Fruit fly (Drosophila melanogaster) whole organism, embryonic: Measurements from ENCODE around the gene CG3149.

Experiments used
- CG10147 ChIP-seq: fragments of 200-800 bp; sonication (Bioruptor generic); optimal IDR thresholded peaks from 2 replicates; lab custom pipeline; 2019; ENCODE audit warnings: missing biosample characterization, mild to moderate bottlenecking, missing genetic modification characterization, moderate library complexity
- CG10462 ChIP-seq: fragments of 200-800 bp; sonication (Bioruptor generic); optimal IDR thresholded peaks from 2 replicates; lab custom pipeline; 2016; ENCODE audit warnings: missing biosample characterization, missing genetic modification characterization
- CG10654 ChIP-seq: fragments of 200-800 bp; sonication (Bioruptor generic); optimal IDR thresholded peaks from 2 replicates; lab custom pipeline; 2016; ENCODE audit warnings: missing biosample characterization, missing genetic modification characterization
- CG11093 ChIP-seq: fragments of 200-800 bp; sonication (Bioruptor generic); IDR thresholded peaks from 3 replicates; pipeline ENCODE4 v1.3.6; 2022; ENCODE audit warnings: missing biosample characterization, missing genetic modification characterization
- CG11696 ChIP-seq: fragments of 200-800 bp; sonication (Bioruptor generic); IDR thresholded peaks from 2 replicates; pipeline ENCODE4 v1.3.6; 2022; ENCODE audit warnings: missing biosample characterization, missing genetic modification characterization
- CG12744 ChIP-seq: fragments of 200-800 bp; sonication (Bioruptor generic); optimal IDR thresholded peaks from 2 replicates; lab custom pipeline; 2016; ENCODE audit warnings: missing biosample characterization, missing genetic modification characterization
- CG15479 ChIP-seq: fragments of 200-800 bp; sonication (Bioruptor generic); optimal IDR thresholded peaks from 3 replicates; lab custom pipeline; 2019; ENCODE audit warnings: missing biosample characterization, mild to moderate bottlenecking, missing genetic modification characterization, moderate library complexity
- CG15601 ChIP-seq: fragments of 200-800 bp; sonication (Bioruptor generic); optimal IDR thresholded peaks from 3 replicates; lab custom pipeline; 2019; ENCODE audit warnings: missing biosample characterization, mild to moderate bottlenecking, missing genetic modification characterization, moderate library complexity
- CG17829 ChIP-seq: fragments of 200-800 bp; optimal IDR thresholded peaks from 2 replicates; lab custom pipeline; 2019; ENCODE audit warnings: missing biosample characterization, mild to moderate bottlenecking, missing genetic modification characterization, moderate library complexity
- CG18619 ChIP-seq: fragments of 200-800 bp; sonication (Bioruptor generic); optimal IDR thresholded peaks from 3 replicates; lab custom pipeline; 2017; ENCODE audit warnings: missing biosample characterization, mild to moderate bottlenecking, missing genetic modification characterization
- CG31441 ChIP-seq: fragments of 200-800 bp; sonication (Bioruptor generic); IDR thresholded peaks from 2 replicates; pipeline ENCODE4 v1.3.6; 2022; ENCODE audit warnings: missing biosample characterization, missing genetic modification characterization
- CG34376 ChIP-seq: fragments of 200-800 bp; sonication (Bioruptor generic); optimal IDR thresholded peaks from 2 replicates; lab custom pipeline; 2018; ENCODE audit warnings: missing biosample characterization, mild to moderate bottlenecking, missing genetic modification characterization
- CG6765 ChIP-seq: fragments of 200-800 bp; sonication (Bioruptor generic); optimal IDR thresholded peaks from 3 replicates; lab custom pipeline; 2017; ENCODE audit warnings: missing biosample characterization, mild to moderate bottlenecking, missing genetic modification characterization
- CG7963 ChIP-seq: fragments of 200-800 bp; sonication (Bioruptor generic); IDR thresholded peaks from 3 replicates; pipeline ENCODE4 v1.3.6; 2022; ENCODE audit warnings: missing biosample characterization, missing genetic modification characterization; ENCODE audit not compliant: partially characterized antibody
- CG9876 ChIP-seq: fragments of 200-800 bp; sonication (Bioruptor generic); optimal IDR thresholded peaks from 2 replicates; lab custom pipeline; 2016; ENCODE audit warnings: missing biosample characterization, missing genetic modification characterization
- Dad ChIP-seq: fragments of 200-800 bp; sonication (Bioruptor generic); optimal IDR thresholded peaks from 3 replicates; lab custom pipeline; 2016; ENCODE audit warnings: missing biosample characterization, missing genetic modification characterization
- Deaf1 ChIP-seq: fragments of 200-800 bp; optimal IDR thresholded peaks from 3 replicates; lab custom pipeline; 2019; ENCODE audit warnings: missing biosample characterization, mild to moderate bottlenecking, missing genetic modification characterization, moderate library complexity
- Dfd ChIP-seq, 2 experiments: fragments of >200 bp; optimal IDR thresholded peaks; 2 replicates each; lab custom pipeline; 2017; ENCODE audit warnings: missing biosample characterization in 2 of 2, missing genetic modification characterization in 2 of 2
- Dip2 ChIP-seq: fragments of 200-800 bp; sonication (Bioruptor generic); IDR thresholded peaks from 2 replicates; pipeline ENCODE4 v1.3.6; 2022; ENCODE audit warnings: missing biosample characterization, missing genetic modification characterization
- Dll ChIP-seq: fragments of 200-800 bp; sonication (Bioruptor generic); IDR thresholded peaks from 4 replicates; pipeline ENCODE4 v1.3.6; 2022; ENCODE audit warnings: missing biosample characterization, missing genetic modification characterization; ENCODE audit not compliant: partially characterized antibody
- Hmx ChIP-seq: fragments of 200-800 bp; sonication (Bioruptor generic); optimal IDR thresholded peaks from 2 replicates; lab custom pipeline; 2016; ENCODE audit warnings: missing biosample characterization, missing genetic modification characterization
- Hr78 ChIP-seq, 2 experiments: fragments of 200-800 bp in 1 of 2; fragments of >200 bp in 1 of 2; sonication (Bioruptor generic) in 1 of 2; optimal IDR thresholded peaks; 2 replicates each; lab custom pipeline; 2017 to 2019; ENCODE audit warnings: missing biosample characterization in 2 of 2, missing genetic modification characterization in 2 of 2, mild to moderate bottlenecking in 1 of 2, moderate library complexity in 1 of 2
- Hsf ChIP-seq: fragments of 200-800 bp; sonication (Bioruptor generic); optimal IDR thresholded peaks from 3 replicates; lab custom pipeline; 2016; ENCODE audit warnings: missing biosample characterization, missing genetic modification characterization
- Lhr ChIP-seq: fragments of 200-800 bp; sonication (Bioruptor generic); optimal IDR thresholded peaks from 3 replicates; lab custom pipeline; 2017; ENCODE audit warnings: mild to moderate bottlenecking, missing biosample characterization, missing genetic modification reagents, missing genetic modification characterization
- Lpt ChIP-seq: fragments of >200 bp; optimal IDR thresholded peaks from 2 replicates; lab custom pipeline; 2018; ENCODE audit warnings: missing biosample characterization, missing genetic modification characterization
- Mes4 ChIP-seq: fragments of 200-800 bp; sonication (Bioruptor generic); optimal IDR thresholded peaks from 2 replicates; lab custom pipeline; 2016; ENCODE audit warnings: missing biosample characterization, missing genetic modification characterization
- Trl ChIP-seq, 3 experiments: fragments of >200 bp in 2 of 3; fragments of 200-800 bp in 1 of 3; sonication (Bioruptor generic) in 1 of 3; optimal IDR thresholded peaks; 2 replicates in 1 of 3; 3 replicates in 2 of 3; lab custom pipeline; 2016 to 2017; ENCODE audit warnings: missing biosample characterization in 1 of 3, missing genetic modification characterization in 1 of 3
- amos ChIP-seq: fragments of 200-800 bp; sonication (Bioruptor generic); IDR thresholded peaks from 2 replicates; pipeline ENCODE4 v1.3.6; 2022; ENCODE audit warnings: missing biosample characterization, missing genetic modification characterization; ENCODE audit not compliant: partially characterized antibody
- bcd ChIP-seq: fragments of 200-800 bp; sonication (Bioruptor generic); optimal IDR thresholded peaks from 2 replicates; lab custom pipeline; 2017; ENCODE audit warnings: missing biosample characterization, mild to moderate bottlenecking, missing genetic modification characterization
- cad ChIP-seq: fragments of >200 bp; optimal IDR thresholded peaks from 2 replicates; lab custom pipeline; 2017; ENCODE audit warnings: missing biosample characterization, missing genetic modification characterization
- chinmo ChIP-seq: fragments of 200-800 bp; sonication (Bioruptor generic); IDR thresholded peaks from 4 replicates; pipeline ENCODE4 v1.3.6; 2022; ENCODE audit warnings: missing biosample characterization, missing genetic modification characterization; ENCODE audit not compliant: partially characterized antibody
- danr ChIP-seq: fragments of 200-800 bp; sonication (Bioruptor generic); IDR thresholded peaks from 2 replicates; pipeline ENCODE4 v1.3.6; 2022; ENCODE audit warnings: missing biosample characterization, missing genetic modification characterization
- gcm ChIP-seq: fragments of 200-800 bp; sonication (Bioruptor generic); optimal IDR thresholded peaks from 2 replicates; lab custom pipeline; 2019; ENCODE audit warnings: missing biosample characterization, mild to moderate bottlenecking, missing genetic modification characterization, moderate library complexity
- ind ChIP-seq: fragments of 200-800 bp; sonication (Bioruptor generic); optimal IDR thresholded peaks from 3 replicates; lab custom pipeline; 2016; ENCODE audit warnings: missing biosample characterization, missing genetic modification characterization
- jigr1 ChIP-seq: fragments of 200-800 bp; sonication (Bioruptor generic); IDR thresholded peaks from 3 replicates; pipeline ENCODE4 v1.3.6; 2022; ENCODE audit warnings: missing biosample characterization, missing genetic modification characterization
- onecut ChIP-seq: fragments of 200-800 bp; sonication (Bioruptor generic); IDR thresholded peaks from 2 replicates; pipeline ENCODE4 v1.3.6; 2022; ENCODE audit warnings: missing biosample characterization, missing genetic modification characterization
- psq ChIP-seq: fragments of 200-800 bp; sonication (Bioruptor generic); optimal IDR thresholded peaks from 2 replicates; lab custom pipeline; 2017; ENCODE audit warnings: missing biosample characterization, missing genetic modification characterization
- pum ChIP-seq: fragments of 200-800 bp; sonication (Bioruptor generic); optimal IDR thresholded peaks from 2 replicates; lab custom pipeline; 2016; ENCODE audit warnings: missing biosample characterization, missing genetic modification characterization
- row ChIP-seq: fragments of 200-800 bp; sonication (Bioruptor generic); IDR thresholded peaks from 3 replicates; pipeline ENCODE4 v1.3.6; 2022; ENCODE audit warnings: missing biosample characterization, missing genetic modification characterization
- scrt ChIP-seq: fragments of 200-800 bp; sonication (Bioruptor generic); optimal IDR thresholded peaks from 2 replicates; lab custom pipeline; 2018; ENCODE audit warnings: missing biosample characterization, mild to moderate bottlenecking, missing genetic modification characterization, moderate library complexity
- sens ChIP-seq: fragments of 200-800 bp; sonication (Bioruptor generic); peaks from one replicate; lab custom pipeline; 2016; ENCODE audit warnings: missing biosample characterization, missing genetic modification characterization
- slbo ChIP-seq: fragments of 200-800 bp; sonication (Bioruptor generic); IDR thresholded peaks from 2 replicates; pipeline ENCODE4 v1.3.6; 2022; ENCODE audit warnings: missing biosample characterization, missing genetic modification characterization
- so ChIP-seq: fragments of 200-800 bp; sonication (Bioruptor generic); IDR thresholded peaks from 3 replicates; pipeline ENCODE4 v1.3.6; 2022; ENCODE audit warnings: missing biosample characterization, missing genetic modification characterization
- stc ChIP-seq: fragments of 200-800 bp; sonication (Bioruptor generic); IDR thresholded peaks from 2 replicates; pipeline ENCODE4 v1.3.6; 2022; ENCODE audit warnings: missing biosample characterization, missing genetic modification characterization
- tgo ChIP-seq: fragments of 200-800 bp; sonication (Bioruptor generic); IDR thresholded peaks from 3 replicates; pipeline ENCODE4 v1.3.6; 2022; ENCODE audit warnings: missing biosample characterization, missing genetic modification characterization
- toy ChIP-seq: fragments of 200-800 bp; sonication (Bioruptor generic); IDR thresholded peaks from 2 replicates; pipeline ENCODE4 v1.3.6; 2022; ENCODE audit warnings: missing biosample characterization, missing genetic modification characterization
- unpg ChIP-seq: fragments of 200-800 bp; sonication (Bioruptor generic); optimal IDR thresholded peaks from 3 replicates; lab custom pipeline; 2018; ENCODE audit warnings: missing biosample characterization, mild to moderate bottlenecking, missing genetic modification characterization, moderate library complexity
- vnd ChIP-seq: fragments of 200-800 bp; sonication (Bioruptor generic); IDR thresholded peaks from 3 replicates; pipeline ENCODE4 v1.3.6; 2022; ENCODE audit warnings: missing biosample characterization, missing genetic modification characterization; ENCODE audit not compliant: partially characterized antibody
- zfh1 ChIP-seq: fragments of 200-800 bp; sonication (Bioruptor generic); IDR thresholded peaks from 3 replicates; pipeline ENCODE4 v1.3.6; 2022; ENCODE audit warnings: missing biosample characterization, missing genetic modification characterization

Gene CG3149

DNA sequence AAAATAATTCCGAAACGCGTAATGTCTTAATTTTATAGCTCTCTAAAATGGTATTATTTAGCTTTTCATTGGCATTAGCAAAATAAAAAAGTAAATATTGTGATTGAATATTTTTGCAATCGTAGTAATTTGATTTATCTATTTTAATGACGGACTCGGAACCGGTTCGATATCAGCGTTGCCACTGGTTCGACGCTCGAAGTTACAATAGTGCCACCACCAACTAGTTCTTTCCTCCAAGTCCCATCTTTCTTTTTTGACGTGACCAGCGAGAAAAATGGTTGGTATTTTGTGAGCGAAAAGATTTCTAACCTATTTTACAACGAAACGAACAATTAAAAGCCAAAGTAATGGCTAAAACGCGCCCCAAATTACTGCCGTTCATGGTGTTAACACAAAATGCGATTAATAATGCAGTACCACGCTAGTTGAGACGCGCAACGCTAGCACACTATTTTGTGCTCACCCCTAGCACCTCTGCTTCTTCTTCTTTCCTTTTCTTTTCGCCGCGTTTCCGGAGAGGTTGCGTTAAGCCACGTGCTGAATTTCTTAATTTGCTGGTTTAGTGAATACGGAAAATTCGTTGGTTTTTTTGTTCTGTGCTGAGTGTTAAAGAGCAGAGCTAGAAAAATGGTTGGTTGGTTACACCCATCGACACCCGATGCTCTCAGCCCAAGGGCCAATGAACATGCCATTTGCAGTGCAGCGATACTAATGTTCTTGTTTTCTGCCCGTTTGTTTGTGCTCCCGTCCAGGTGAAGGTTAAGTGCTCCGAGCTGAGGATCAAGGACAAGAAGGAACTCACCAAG, 22.6 kb downstream of the CG3149 start, which contains the start of gene RpL35 (continued):
- TF ChIP-seq tgo (GFP tag; lab: Robert Waterston, UW) (no peak), Trl (optimal IDR thresholded peaks at IDR 0.05; lab: Kevin White, UChicago) (no peak), Trl (GFP tag; optimal IDR thresholded peaks at IDR 0.05; lab: Kevin White, UChicago) (peak; percentile 32), jigr1 (GFP tag; lab: Robert Waterston, UW) (no peak), scrt (GFP tag; lab: Kevin White, UChicago) (peak; percentile 56), stc (GFP tag; lab: Robert Waterston, UW) (no peak), Deaf1 (tag; lab: Kevin White, UChicago) (peak; percentile 1), onecut (GFP tag; lab: Robert Waterston, UW) (no peak), vnd (peak; percentile 38; the same call in 1 of the 3 replicates), amos (peak; percentile 55; the same call in 1 of the 2 replicates), chinmo (GFP tag; lab: Robert Waterston, UW) (no peak), CG10147 (GFP tag; lab: Kevin White, UChicago) (peak; percentile 14), psq (GFP tag; lab: Kevin White, UChicago) (no peak), zfh1 (GFP tag; lab: Robert Waterston, UW) (peak; percentile 47; the same call in 1 of the 3 replicates), Hsf (peak; percentile 48), Dad (GFP tag; lab: Kevin White, UChicago) (peak; percentile 33), so (GFP tag; lab: Robert Waterston, UW) (no peak), sens (GFP tag; lab: Kevin White, UChicago) (peak; percentile 81), CG10462 (GFP tag; lab: Kevin White, UChicago) (no peak), toy (0 out of 2 replicates have a peak, but pooled peaks have one; percentile 28), row (GFP tag; lab: Robert Waterston, UW) (no peak; the same call in none of the 3 replicates), CG34376 (GFP tag; lab: Kevin White, UChicago) (peak; percentile 70), CG11093 (GFP tag; lab: Robert Waterston, UW) (no peak), unpg (peak; percentile 46), CG12744 (no peak), CG15479 (no peak), slbo (GFP tag; lab: Robert Waterston, UW) (peak; percentile 23; the same call in 1 of the 2 replicates), Lpt (GFP tag; lab: Kevin White, UChicago) (no peak), CG11696 (GFP tag; lab: Robert Waterston, UW) (no peak), Lhr (GFP tag; lab: Kevin White, UChicago) (peak; percentile 60), CG10654 (peak; percentile 13), CG17829 (peak; percentile 17), CG7963 (GFP tag; lab: Robert Waterston, UW) (no peak), Hr78 (GFP tag; optimal IDR thresholded peaks at IDR 0.05; lab: Kevin White, UChicago) (no peak), Dll (GFP tag; lab: Robert Waterston, UW) (peak; percentile 58; the same call in 3 of the 4 replicates), CG6765 (GFP tag; lab: Kevin White, UChicago) (peak; percentile 56), bcd (peak; percentile 21), CG9876 (GFP tag; lab: Kevin White, UChicago) (no peak), CG15601 (tag; lab: Kevin White, UChicago) (peak; percentile 12), danr (GFP tag; lab: Robert Waterston, UW) (no peak), CG18619 (GFP tag; lab: Kevin White, UChicago) (peak; percentile 33), CG31441 (GFP tag; lab: Robert Waterston, UW) (peak; percentile 15; the same call in 1 of the 2 replicates), gcm (GFP tag; lab: Kevin White, UChicago) (peak; percentile 29), Mes4 (peak; percentile 37), pum (peak; percentile 20), ind (GFP tag; lab: Kevin White, UChicago) (no peak), Hmx (no peak), Dip2 (GFP tag; lab: Robert Waterston, UW) (no peak), Dfd (GFP tag; optimal IDR thresholded peaks at IDR 0.05; lab: Kevin White, UChicago) (no peak), cad (GFP tag; lab: Kevin White, UChicago) (no peak)
